Fruit fly (Drosophila melanogaster) whole organism, embryonic: Measurements from ENCODE around the gene mTTF.
A peak's percentile ranks its signal among the peaks of the same experiment; 100 is the strongest.

ENCODE experiments used
- Asciz ChIP-seq: fragments of 200-800 bp; sonication (Bioruptor generic); optimal IDR thresholded peaks from 2 replicates; lab custom pipeline; 2017; ENCODE audit warnings: missing biosample characterization, mild to moderate bottlenecking, missing genetic modification characterization, missing genetic modification reagents
- CG10462 ChIP-seq: fragments of 200-800 bp; sonication (Bioruptor generic); optimal IDR thresholded peaks from 2 replicates; lab custom pipeline; 2016; ENCODE audit warnings: missing biosample characterization, missing genetic modification characterization
- CG11560 ChIP-seq: fragments of 200-800 bp; sonication (Bioruptor generic); IDR thresholded peaks from 3 replicates; pipeline ENCODE4 v1.3.6; 2022; ENCODE audit warnings: missing biosample characterization, missing genetic modification characterization
- CG14667 ChIP-seq: fragments of 200-800 bp; sonication (Bioruptor generic); IDR thresholded peaks from 2 replicates; pipeline ENCODE4 v1.3.6; 2022; ENCODE audit warnings: missing biosample characterization, missing genetic modification characterization
- CG15073 ChIP-seq: fragments of 200-800 bp; sonication (Bioruptor generic); optimal IDR thresholded peaks from 2 replicates; lab custom pipeline; 2016; ENCODE audit warnings: missing biosample characterization, missing genetic modification characterization
- CG16863 ChIP-seq: fragments of 200-800 bp; sonication (Bioruptor generic); optimal IDR thresholded peaks from 3 replicates; lab custom pipeline; 2016; ENCODE audit warnings: missing biosample characterization, missing genetic modification characterization
- CG17359 ChIP-seq: fragments of 200-800 bp; sonication (Bioruptor generic); optimal IDR thresholded peaks from 3 replicates; lab custom pipeline; 2018; ENCODE audit warnings: missing biosample characterization, mild to moderate bottlenecking, missing genetic modification characterization, moderate library complexity
- CG17385 ChIP-seq: fragments of 200-800 bp; sonication (Bioruptor generic); optimal IDR thresholded peaks from 3 replicates; lab custom pipeline; 2018; ENCODE audit warnings: missing biosample characterization, mild to moderate bottlenecking, missing genetic modification characterization
- CG17829 ChIP-seq: fragments of 200-800 bp; optimal IDR thresholded peaks from 2 replicates; lab custom pipeline; 2019; ENCODE audit warnings: missing biosample characterization, mild to moderate bottlenecking, missing genetic modification characterization, moderate library complexity
- CG18599 ChIP-seq: fragments of 200-800 bp; sonication (Bioruptor generic); optimal IDR thresholded peaks from 3 replicates; lab custom pipeline; 2017; ENCODE audit warnings: missing biosample characterization, missing genetic modification characterization, mild to moderate bottlenecking, moderate library complexity, missing genetic modification reagents
- CG2129 ChIP-seq: fragments of 200-800 bp; sonication (Bioruptor generic); IDR thresholded peaks from 2 replicates; pipeline ENCODE4 v1.3.6; 2022; ENCODE audit warnings: missing biosample characterization, missing genetic modification characterization; ENCODE audit not compliant: partially characterized antibody
- CG2199 ChIP-seq: fragments of 200-800 bp; sonication (Bioruptor generic); IDR thresholded peaks from 3 replicates; pipeline ENCODE4 v1.3.6; 2022; ENCODE audit warnings: missing biosample characterization, missing genetic modification characterization
- CG30020 ChIP-seq: fragments of 200-800 bp; optimal IDR thresholded peaks from 2 replicates; lab custom pipeline; 2019; ENCODE audit warnings: missing biosample characterization, mild to moderate bottlenecking, missing genetic modification characterization, moderate library complexity
- CG31224 ChIP-seq: fragments of 200-800 bp; sonication (Bioruptor generic); IDR thresholded peaks from 2 replicates; pipeline ENCODE4 v1.3.6; 2022; ENCODE audit warnings: missing biosample characterization, missing genetic modification characterization
- CG3163 ChIP-seq: fragments of 200-800 bp; sonication (Bioruptor generic); optimal IDR thresholded peaks from 3 replicates; lab custom pipeline; 2016; ENCODE audit warnings: missing biosample characterization, missing genetic modification characterization
- CG32532 ChIP-seq: fragments of 200-800 bp; sonication (Bioruptor generic); IDR thresholded peaks from 2 replicates; pipeline ENCODE4 v1.3.6; 2022; ENCODE audit warnings: missing biosample characterization, missing genetic modification characterization
- CG4328 ChIP-seq: fragments of 200-800 bp; sonication (Bioruptor generic); optimal IDR thresholded peaks from 3 replicates; lab custom pipeline; 2017; ENCODE audit warnings: missing biosample characterization, missing genetic modification reagents, missing genetic modification characterization
- CG4707 ChIP-seq: fragments of 200-800 bp; sonication (Bioruptor generic); optimal IDR thresholded peaks from 2 replicates; lab custom pipeline; 2018; ENCODE audit warnings: missing biosample characterization, mild to moderate bottlenecking, missing genetic modification characterization, moderate library complexity
- CG6689 ChIP-seq: fragments of 200-800 bp; sonication (Bioruptor generic); IDR thresholded peaks from 2 replicates; pipeline ENCODE4 v1.3.6; 2022; ENCODE audit warnings: missing biosample characterization, missing genetic modification characterization
- CG6765 ChIP-seq: fragments of 200-800 bp; sonication (Bioruptor generic); optimal IDR thresholded peaks from 3 replicates; lab custom pipeline; 2017; ENCODE audit warnings: missing biosample characterization, mild to moderate bottlenecking, missing genetic modification characterization
- CG7271 ChIP-seq: fragments of 200-800 bp; sonication (Bioruptor generic); optimal IDR thresholded peaks from 2 replicates; lab custom pipeline; 2018; ENCODE audit warnings: missing biosample characterization, mild to moderate bottlenecking, missing genetic modification characterization, moderate library complexity
- CG8765 ChIP-seq: fragments of 200-800 bp; sonication (Bioruptor generic); IDR thresholded peaks from 2 replicates; pipeline ENCODE4 v1.3.6; 2022; ENCODE audit warnings: missing biosample characterization, missing genetic modification characterization
- Drgx ChIP-seq: fragments of 200-800 bp; sonication (Bioruptor generic); IDR thresholded peaks from 2 replicates; pipeline ENCODE4 v1.3.6; 2022; ENCODE audit warnings: missing biosample characterization, missing genetic modification characterization
- E2f1 ChIP-seq: fragments of 200-800 bp; sonication (Bioruptor generic); IDR thresholded peaks from 2 replicates; pipeline ENCODE4 v1.3.6; 2022; ENCODE audit warnings: missing biosample characterization, missing genetic modification characterization
- Lim3 ChIP-seq: fragments of 200-800 bp; sonication (Bioruptor generic); IDR thresholded peaks from 2 replicates; pipeline ENCODE4 v1.3.6; 2022; ENCODE audit warnings: missing biosample characterization, missing genetic modification characterization
- MBD-R2 ChIP-seq: fragments of 200-800 bp; sonication (Bioruptor generic); IDR thresholded peaks from 2 replicates; pipeline ENCODE4 v1.3.6; 2022; ENCODE audit warnings: missing biosample characterization, missing genetic modification characterization
- MESR4 ChIP-seq: fragments of 200-800 bp; sonication (Bioruptor generic); optimal IDR thresholded peaks from 2 replicates; lab custom pipeline; 2018; ENCODE audit warnings: missing biosample characterization, mild to moderate bottlenecking, missing genetic modification characterization, moderate library complexity
- Med ChIP-seq: fragments of 200-800 bp; sonication (Bioruptor generic); peaks from one replicate; lab custom pipeline; 2016; ENCODE audit warnings: missing biosample characterization, missing genetic modification characterization, mild to moderate bottlenecking, inconsistent platforms, moderate library complexity
- Mrtf ChIP-seq: fragments of 200-800 bp; sonication (Bioruptor generic); IDR thresholded peaks from 3 replicates; pipeline ENCODE4 v1.3.6; 2022; ENCODE audit warnings: missing biosample characterization, missing genetic modification characterization
- Oaz ChIP-seq: fragments of 200-800 bp; sonication (Bioruptor generic); IDR thresholded peaks from 2 replicates; pipeline ENCODE4 v1.3.6; 2022; ENCODE audit warnings: missing biosample characterization, missing genetic modification characterization
- Taf1 ChIP-seq: fragments of 200-800 bp; sonication (Bioruptor generic); IDR thresholded peaks from 2 replicates; pipeline ENCODE4 v1.3.6; 2022; ENCODE audit warnings: missing biosample characterization, missing genetic modification characterization
- ash1 ChIP-seq: fragments of 200-800 bp; sonication (Bioruptor generic); optimal IDR thresholded peaks from 2 replicates; lab custom pipeline; 2018; ENCODE audit warnings: missing biosample characterization, mild to moderate bottlenecking, missing genetic modification characterization
- bsh ChIP-seq, 2 experiments: fragments of 200-800 bp; sonication (Bioruptor generic); optimal IDR thresholded peaks; 2 replicates each; lab custom pipeline; 2017 to 2018; ENCODE audit warnings: mild to moderate bottlenecking in 2 of 2, missing biosample characterization in 2 of 2, missing genetic modification characterization in 2 of 2, moderate library complexity in 1 of 2
- caup ChIP-seq: fragments of 200-800 bp; sonication (Bioruptor generic); optimal IDR thresholded peaks from 3 replicates; lab custom pipeline; 2017; ENCODE audit warnings: missing biosample characterization, mild to moderate bottlenecking, missing genetic modification characterization, moderate library complexity; ENCODE audit not compliant: severe bottlenecking
- ci ChIP-seq: fragments of 200-800 bp; sonication (Bioruptor generic); IDR thresholded peaks from 3 replicates; pipeline ENCODE4 v1.3.6; 2022; ENCODE audit warnings: missing biosample characterization, missing genetic modification characterization
- dati ChIP-seq: fragments of 200-800 bp; sonication (Bioruptor generic); IDR thresholded peaks from 2 replicates; pipeline ENCODE4 v1.3.6; 2022; ENCODE audit warnings: missing biosample characterization, missing genetic modification characterization
- dysf ChIP-seq: fragments of 200-800 bp; sonication (Bioruptor generic); IDR thresholded peaks from 3 replicates; pipeline ENCODE4 v1.3.6; 2022; ENCODE audit warnings: missing biosample characterization, missing genetic modification characterization
- eve ChIP-seq, 2 experiments: fragments of >200 bp; optimal IDR thresholded peaks; 2 replicates each; lab custom pipeline; 2017; ENCODE audit warnings: missing biosample characterization in 2 of 2, missing genetic modification characterization in 2 of 2
- fd96Cb ChIP-seq: fragments of 200-800 bp; sonication (Bioruptor generic); optimal IDR thresholded peaks from 2 replicates; lab custom pipeline; 2018; ENCODE audit warnings: missing biosample characterization, mild to moderate bottlenecking, missing genetic modification characterization, moderate library complexity
- gce ChIP-seq: fragments of 200-800 bp; sonication (Bioruptor generic); IDR thresholded peaks from 3 replicates; pipeline ENCODE4 v1.3.6; 2022; ENCODE audit warnings: missing biosample characterization, missing genetic modification characterization
- ind ChIP-seq: fragments of 200-800 bp; sonication (Bioruptor generic); optimal IDR thresholded peaks from 3 replicates; lab custom pipeline; 2016; ENCODE audit warnings: missing biosample characterization, missing genetic modification characterization
- kay ChIP-seq: fragments of 200-800 bp; sonication (Bioruptor generic); optimal IDR thresholded peaks from 2 replicates; lab custom pipeline; 2016; ENCODE audit warnings: missing biosample characterization, missing genetic modification characterization
- nerfin-2 ChIP-seq: fragments of 200-800 bp; sonication (Bioruptor generic); IDR thresholded peaks from 2 replicates; pipeline ENCODE4 v1.3.6; 2022; ENCODE audit warnings: missing biosample characterization, missing genetic modification characterization; ENCODE audit not compliant: partially characterized antibody
- nom ChIP-seq: fragments of 200-800 bp; sonication (Bioruptor generic); optimal IDR thresholded peaks from 2 replicates; lab custom pipeline; 2017; ENCODE audit warnings: missing biosample characterization, missing genetic modification characterization, mild to moderate bottlenecking, moderate library complexity, missing genetic modification reagents
- peb ChIP-seq: fragments of 200-800 bp; sonication (Bioruptor generic); IDR thresholded peaks from 2 replicates; pipeline ENCODE4 v1.3.6; 2022; ENCODE audit warnings: missing biosample characterization, missing genetic modification characterization
- prd ChIP-seq, 3 experiments: fragments of >200 bp in 2 of 3; fragments of 200-800 bp in 1 of 3; sonication (Bioruptor generic) in 1 of 3; optimal IDR thresholded peaks in 2 of 3; IDR thresholded peaks in 1 of 3; 2 replicates in 2 of 3; 3 replicates in 1 of 3; pipeline versions ENCODE4 v1.3.6 to Lab custom; 2017 to 2022; ENCODE audit warnings: missing biosample characterization in 1 of 3, missing genetic modification characterization in 1 of 3
- slp2 ChIP-seq: fragments of 200-800 bp; sonication (Bioruptor generic); optimal IDR thresholded peaks from 2 replicates; lab custom pipeline; 2016; ENCODE audit warnings: missing biosample characterization, missing genetic modification characterization

The mTTF gene

dm6 chr2L:14366590-14367273 is 18.1 kb upstream of the mTTF start:
- TF ChIP-seq nerfin-2 (GFP tag; lab: Robert Waterston, UW) (no peak), Drgx (GFP tag; lab: Robert Waterston, UW) (peak; percentile 72), MESR4 (GFP tag; lab: Kevin White, UChicago) (no peak), CG2199 (peak; percentile 60; the same call in 2 of the 3 replicates), slp2 (GFP tag; lab: Kevin White, UChicago) (peak; percentile 29), CG15073 (GFP tag; lab: Kevin White, UChicago) (peak; percentile 4), Med (GFP tag; lab: Kevin White, UChicago) (peak; percentile 58)
- TF ChIP-seq, all 482 proteins: peak for 5

dm6 chr2L:14361736-14362180 is 13.2 kb upstream of the mTTF start, which contains the start of gene spel1:
spel1 (plus strand) TSS chr2L:14362069.
- peak; percentile 5 for TF ChIP-seq CG7271 (tag; lab: Kevin White, UChicago)
- peak; percentile 41 for TF ChIP-seq CG10462 (GFP tag; lab: Kevin White, UChicago)
- peak; percentile 85 for TF ChIP-seq CG17359 (tag; lab: Kevin White, UChicago)
- no peak for TF ChIP-seq eve (GFP tag; optimal IDR thresholded peaks at IDR 0.05; lab: Kevin White, UChicago)
- peak; percentile 91 for TF ChIP-seq CG32532
- peak; percentile 68 for TF ChIP-seq MBD-R2
- TF ChIP-seq CG2129 (GFP tag; lab: Robert Waterston, UW): no peak
- peak; percentile 75; the same call in 2 of the 3 replicates for TF ChIP-seq ci (GFP tag; lab: Robert Waterston, UW)
- peak; percentile 68 for TF ChIP-seq CG17385 (GFP tag; lab: Kevin White, UChicago)
- TF ChIP-seq prd (optimal IDR thresholded peaks at IDR 0.05; lab: Kevin White, UChicago): no peak
- peak; percentile 80 for TF ChIP-seq prd (GFP tag; IDR thresholded peaks at IDR 0.05; lab: Robert Waterston, UW)
- peak; percentile 59 for TF ChIP-seq caup
- TF ChIP-seq fd96Cb: peak; percentile 77
- peak; percentile 88 for TF ChIP-seq E2f1 (GFP tag; lab: Robert Waterston, UW)
- peak in 1 of 2 experiments; percentile 85 for TF ChIP-seq bsh (GFP tag; optimal IDR thresholded peaks at IDR 0.05; lab: Kevin White, UChicago)
- peak; percentile 70 for TF ChIP-seq CG14667 (GFP tag; lab: Robert Waterston, UW)
- peak; percentile 4; the same call in 1 of the 3 replicates for TF ChIP-seq Mrtf (GFP tag; lab: Robert Waterston, UW)
- TF ChIP-seq Med (GFP tag; lab: Kevin White, UChicago): peak; percentile 75
- TF ChIP-seq nerfin-2 (GFP tag; lab: Robert Waterston, UW): no peak
- no peak for TF ChIP-seq Lim3
- TF ChIP-seq Taf1 (GFP tag; lab: Robert Waterston, UW): peak; percentile 47; the same call in 1 of the 2 replicates
- TF ChIP-seq Asciz (GFP tag; lab: Kevin White, UChicago): peak; percentile 72
- TF ChIP-seq CG6689 (GFP tag; lab: Robert Waterston, UW): peak; percentile 83
- TF ChIP-seq CG8765 (GFP tag; lab: Robert Waterston, UW): peak; percentile 63; the same call in 1 of the 2 replicates
- peak; percentile 31 for TF ChIP-seq CG4328
- TF ChIP-seq CG4707 (GFP tag; lab: Kevin White, UChicago): no peak
- TF ChIP-seq gce: peak; percentile 56; the same call in 2 of the 3 replicates
- peak; percentile 67 for TF ChIP-seq ind (GFP tag; lab: Kevin White, UChicago)
- TF ChIP-seq peb (GFP tag; lab: Robert Waterston, UW): no peak
- peak; percentile 71 for TF ChIP-seq CG31224
- TF ChIP-seq Oaz (GFP tag; lab: Robert Waterston, UW): peak; percentile 66
- peak; percentile 36 for TF ChIP-seq nom (GFP tag; lab: Kevin White, UChicago)
- peak; percentile 59 for TF ChIP-seq CG6765
- no peak for TF ChIP-seq CG3163
- no peak for TF ChIP-seq ash1 (GFP tag; lab: Kevin White, UChicago)
- peak; percentile 51 for TF ChIP-seq kay (GFP tag; lab: Kevin White, UChicago)
- TF ChIP-seq CG17829 (tag; lab: Kevin White, UChicago): peak; percentile 88
- TF ChIP-seq CG16863 (GFP tag; lab: Kevin White, UChicago): no peak
- peak; percentile 77 for TF ChIP-seq CG18599 (GFP tag; lab: Kevin White, UChicago)
- TF ChIP-seq CG11560 (tag; lab: Robert Waterston, UW): no peak
- peak; percentile 62 for TF ChIP-seq CG30020
- no peak for TF ChIP-seq dati (GFP tag; lab: Robert Waterston, UW)
- TF ChIP-seq dysf (GFP tag; lab: Robert Waterston, UW): peak; percentile 81
